Worm (Caenorhabditis elegans): Measurements from ENCODE around the gene srt-50.

ce11 chrIV:15126021-15126420, 51.5 kb downstream of the srt-50 start, which contains the start of gene clec-190:
- TF ChIP-seq ama-1 (optimal IDR thresholded peaks at IDR 0.05) (no peak), sea-1 (GFP tag; conservative IDR thresholded peaks at IDR 0.05) (no peak), hmg-4 (GFP tag; optimal IDR thresholded peaks at IDR 0.05) (no peak), F13C5.2 (tag; optimal IDR thresholded peaks at IDR 0.05) (no peak), scrt-1 (GFP tag; IDR thresholded peaks at IDR 0.05) (no peak), tbx-11 (GFP tag; IDR thresholded peaks at IDR 0.05) (no peak), aly-1 (tag; optimal IDR thresholded peaks at IDR 0.05) (no peak), ets-7 (tag; optimal IDR thresholded peaks at IDR 0.05) (no peak), ceh-13 (GFP tag; optimal IDR thresholded peaks at IDR 0.05) (no peak), flt-1 (GFP tag; IDR thresholded peaks at IDR 0.05) (no peak), ceh-36 (tag; optimal IDR thresholded peaks at IDR 0.05) (no peak), hmbx-1 (tag; optimal IDR thresholded peaks at IDR 0.05) (no peak), hnd-1 (tag; optimal IDR thresholded peaks at IDR 0.05) (no peak)
